Fruit fly (Drosophila melanogaster): ENCODE measurements around the gene Nlp.

Gene Nlp

DNA sequence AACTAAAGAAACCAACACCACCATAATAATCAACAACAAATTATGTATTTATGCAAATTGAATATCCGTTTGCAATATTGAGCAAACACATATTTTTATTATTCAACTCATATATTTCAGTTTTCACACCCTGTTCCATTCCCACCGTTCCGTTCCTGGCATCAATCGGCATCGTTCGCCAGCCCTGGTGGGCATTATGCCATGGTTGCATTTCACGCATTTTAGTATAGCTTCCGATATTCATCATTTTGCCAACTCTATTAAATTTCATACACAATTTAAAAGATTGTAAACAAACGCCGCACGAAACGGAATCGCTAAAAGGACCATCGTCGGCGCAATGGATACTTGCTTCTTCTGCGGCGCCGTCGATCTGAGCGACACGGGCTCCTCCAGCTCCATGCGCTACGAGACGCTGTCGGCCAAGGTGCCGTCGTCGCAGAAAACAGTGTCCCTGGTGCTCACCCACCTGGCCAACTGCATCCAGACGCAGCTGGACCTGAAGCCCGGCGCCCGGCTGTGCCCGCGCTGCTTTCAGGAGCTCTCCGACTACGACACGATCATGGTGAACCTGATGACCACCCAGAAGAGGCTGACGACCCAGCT lies 38.7 kb downstream of the Nlp start, which contains the start of gene Sry-delta (continued):
- TF ChIP-seq CG12071 (GFP tag; optimal IDR thresholded peaks at IDR 0.05) (no peak), CG18764 (GFP tag; optimal IDR thresholded peaks at IDR 0.05) (peak; percentile 80), sr (GFP tag; IDR thresholded peaks at IDR 0.05) (peak; percentile 59; the same call in 2 of the 3 replicates), Meics (GFP tag; optimal IDR thresholded peaks at IDR 0.05) (peak; percentile 76), lilli (GFP tag; optimal IDR thresholded peaks at IDR 0.05) (peak; percentile 93), Med (GFP tag) (peak; percentile 99), CG4404 (GFP tag; IDR thresholded peaks at IDR 0.05) (peak; percentile 58; the same call in 1 of the 2 replicates), Oaz (GFP tag; IDR thresholded peaks at IDR 0.05) (peak; percentile 49), HLH3B (GFP tag; IDR thresholded peaks at IDR 0.05) (peak; percentile 63), Ets97D (GFP tag; optimal IDR thresholded peaks at IDR 0.05) (peak; percentile 97), zen (tag; optimal IDR thresholded peaks at IDR 0.05) (peak; percentile 80), vfl (GFP tag; optimal IDR thresholded peaks at IDR 0.05) (peak; percentile 92), amos (GFP tag; IDR thresholded peaks at IDR 0.05; ENCODE audit: partially characterized antibody) (peak; percentile 81), ERR (GFP tag; optimal IDR thresholded peaks at IDR 0.05) (peak; percentile 86), CG14014 (GFP tag; IDR thresholded peaks at IDR 0.05) (peak; percentile 61; the same call in 1 of the 2 replicates), Ets65A (GFP tag) (peak; percentile 99), CG6689 (GFP tag; IDR thresholded peaks at IDR 0.05) (peak; percentile 87), dpn (GFP tag; optimal IDR thresholded peaks at IDR 0.05) (peak; percentile 88 to 93), cwo (GFP tag; optimal IDR thresholded peaks at IDR 0.05) (no peak), Ravus (GFP tag; IDR thresholded peaks at IDR 0.05) (0 out of 2 replicates have a peak, but pooled peaks have one; percentile 2), Dek (tag; optimal IDR thresholded peaks at IDR 0.05) (peak; percentile 83), CG9876 (GFP tag; optimal IDR thresholded peaks at IDR 0.05) (peak; percentile 92), CG32767 (GFP tag; IDR thresholded peaks at IDR 0.05) (peak; percentile 71), mirr (GFP tag; optimal IDR thresholded peaks at IDR 0.05) (peak; percentile 82), CG9932 (GFP tag; IDR thresholded peaks at IDR 0.05) (peak; percentile 96), usp (GFP tag; optimal IDR thresholded peaks at IDR 0.05) (no peak), ken (GFP tag; IDR thresholded peaks at IDR 0.05) (peak; percentile 88), Lim3 (GFP tag; IDR thresholded peaks at IDR 0.05) (no peak), CG4424 (GFP tag; optimal IDR thresholded peaks at IDR 0.05) (peak; percentile 85), Fer3 (tag; optimal IDR thresholded peaks at IDR 0.05) (peak; percentile 75), dmrt99B (tag; optimal IDR thresholded peaks at IDR 0.05) (no peak), tx (GFP tag; optimal IDR thresholded peaks at IDR 0.05) (peak; percentile 83), Hr51 (GFP tag; optimal IDR thresholded peaks at IDR 0.05) (peak in 1 of 2 experiments; percentile 88), CG13424 (tag; optimal IDR thresholded peaks at IDR 0.05) (peak; percentile 72), Atf3 (GFP tag; optimal IDR thresholded peaks at IDR 0.05) (peak; percentile 67), CG10321 (GFP tag; IDR thresholded peaks at IDR 0.05) (peak; percentile 8; the same call in 1 of the 2 replicates), CG17802 (tag; optimal IDR thresholded peaks at IDR 0.05) (peak; percentile 83), CG11695 (GFP tag; IDR thresholded peaks at IDR 0.05) (peak; percentile 36; the same call in 1 of the 3 replicates), scrt (GFP tag; optimal IDR thresholded peaks at IDR 0.05) (no peak), Lhr (GFP tag; optimal IDR thresholded peaks at IDR 0.05) (peak; percentile 23), Doc2 (GFP tag; IDR thresholded peaks at IDR 0.05) (no peak), ftz-f1 (GFP tag; optimal IDR thresholded peaks at IDR 0.05) (peak; percentile 79), CG6254 (GFP tag; optimal IDR thresholded peaks at IDR 0.05) (peak; percentile 71), ems (GFP tag; optimal IDR thresholded peaks at IDR 0.05) (peak; percentile 69), NfI (GFP tag; optimal IDR thresholded peaks at IDR 0.05) (peak; percentile 83), CG5245 (GFP tag; optimal IDR thresholded peaks at IDR 0.05) (peak; percentile 75), Trl (optimal IDR thresholded peaks at IDR 0.05) (no peak), Trl (GFP tag; optimal IDR thresholded peaks at IDR 0.05) (peak; percentile 92), Camta (GFP tag; optimal IDR thresholded peaks at IDR 0.05) (peak; percentile 78), fd3F (GFP tag; optimal IDR thresholded peaks at IDR 0.05) (peak; percentile 3), crol (GFP tag; IDR thresholded peaks at IDR 0.05) (no peak)

Measured in whole organism, embryonic.